Worm (Caenorhabditis elegans) whole organism, L2 larva: ENCODE results near the gene B0410.1.
"Not testable (repeated sequence)": the region's sequence is repeated elsewhere in the genome, so short reads cannot be mapped to it uniquely, and the experiment has no call there.

Experiments used
- C34F6.9 ChIP-seq: fragments of 150-350 bp; optimal IDR thresholded peaks from 2 replicates; lab custom pipeline; 2014; ENCODE audit warnings: missing biosample characterization, missing genetic modification characterization
- F13H6.1 ChIP-seq: sonication (generic microtip); optimal IDR thresholded peaks from 2 replicates; lab custom pipeline; 2016; ENCODE audit warnings: missing genetic modification characterization, missing compliant biosample characterization
- R02D3.7 ChIP-seq: fragments of 150-350 bp; optimal IDR thresholded peaks from 2 replicates; lab custom pipeline; 2014; ENCODE audit warnings: missing biosample characterization, missing genetic modification characterization
- Y55F3AM.14 ChIP-seq: fragments of 200-800 bp; sonication (Bioruptor generic); optimal IDR thresholded peaks from 2 replicates; lab custom pipeline; 2018; ENCODE audit warnings: mild to moderate bottlenecking, missing genetic modification characterization, missing compliant biosample characterization
- ZK546.5 ChIP-seq: sonication (generic microtip); optimal IDR thresholded peaks from 2 replicates; lab custom pipeline; 2017; ENCODE audit warnings: missing biosample characterization, missing genetic modification characterization
- alr-1 ChIP-seq: fragments of 150-350 bp; optimal IDR thresholded peaks from 2 replicates; lab custom pipeline; 2014; ENCODE audit warnings: missing biosample characterization, missing genetic modification characterization
- aly-2 ChIP-seq: fragments of 150-350 bp; optimal IDR thresholded peaks from 2 replicates; lab custom pipeline; 2014; ENCODE audit warnings: missing biosample characterization, missing genetic modification characterization
- ama-1 ChIP-seq: fragments of 150-350 bp; optimal IDR thresholded peaks from 2 replicates; lab custom pipeline; 2018; ENCODE audit warnings: inconsistent platforms
- blmp-1 ChIP-seq: sonication (generic microtip); optimal IDR thresholded peaks from 2 replicates; lab custom pipeline; 2017; ENCODE audit warnings: missing genetic modification characterization, mild to moderate bottlenecking, missing compliant biosample characterization, antibody characterized with exemption, moderate library complexity; ENCODE audit not compliant: insufficient read depth
- ceh-16 ChIP-seq: fragments of 150-350 bp; optimal IDR thresholded peaks from 2 replicates; lab custom pipeline; 2014; ENCODE audit warnings: missing biosample characterization, missing genetic modification characterization
- ceh-82 ChIP-seq: fragments of 150-350 bp; optimal IDR thresholded peaks from 2 replicates; lab custom pipeline; 2014; ENCODE audit warnings: missing biosample characterization, missing genetic modification characterization
- crh-2 ChIP-seq: sonication (generic microtip); optimal IDR thresholded peaks from 2 replicates; lab custom pipeline; 2017; ENCODE audit warnings: missing biosample characterization, missing genetic modification characterization
- dmd-4 ChIP-seq: sonication (generic microtip); optimal IDR thresholded peaks from 2 replicates; lab custom pipeline; 2017; ENCODE audit warnings: missing biosample characterization, missing genetic modification characterization
- egl-27 ChIP-seq: sonication (generic microtip); optimal IDR thresholded peaks from 3 replicates; lab custom pipeline; 2017; ENCODE audit warnings: missing biosample characterization, missing genetic modification reagents, missing genetic modification characterization
- elt-1 ChIP-seq: fragments of 150-350 bp; optimal IDR thresholded peaks from 2 replicates; lab custom pipeline; 2014; ENCODE audit warnings: missing biosample characterization, missing genetic modification characterization
- elt-3 ChIP-seq: sonication (generic microtip); optimal IDR thresholded peaks from 2 replicates; lab custom pipeline; 2017; ENCODE audit warnings: missing biosample characterization, missing genetic modification characterization
- fos-1 ChIP-seq: fragments of 150-350 bp; optimal IDR thresholded peaks from 2 replicates; lab custom pipeline; 2014; ENCODE audit warnings: missing biosample characterization, missing genetic modification characterization
- gmeb-1 ChIP-seq: fragments of 150-350 bp; optimal IDR thresholded peaks from 2 replicates; lab custom pipeline; 2014; ENCODE audit warnings: missing biosample characterization, missing genetic modification characterization
- lin-11 ChIP-seq: fragments of 150-350 bp; sonication (generic microtip); optimal IDR thresholded peaks from 2 replicates; lab custom pipeline; 2014; ENCODE audit warnings: missing biosample characterization, missing genetic modification characterization, inconsistent platforms, mixed read lengths
- lin-13 ChIP-seq: fragments of 150-350 bp; optimal IDR thresholded peaks from 2 replicates; lab custom pipeline; 2014; ENCODE audit warnings: missing biosample characterization, missing genetic modification reagents, missing genetic modification characterization
- lin-39 ChIP-seq: fragments of 150-350 bp; optimal IDR thresholded peaks from 2 replicates; lab custom pipeline; 2014; ENCODE audit warnings: missing biosample characterization, missing genetic modification reagents, missing genetic modification characterization
- lsy-2 ChIP-seq, 2 experiments: fragments of 150-350 bp in 1 of 2; sonication (generic microtip) in 1 of 2; optimal IDR thresholded peaks; 2 replicates each; lab custom pipeline; 2014 to 2017; ENCODE audit warnings: missing biosample characterization in 2 of 2, missing genetic modification characterization in 2 of 2
- mab-5 ChIP-seq: fragments of 150-350 bp; optimal IDR thresholded peaks from 2 replicates; lab custom pipeline; 2014; ENCODE audit warnings: missing biosample characterization, missing genetic modification characterization
- mbf-1 ChIP-seq: sonication (generic microtip); optimal IDR thresholded peaks from 2 replicates; lab custom pipeline; 2017; ENCODE audit warnings: missing biosample characterization, missing genetic modification characterization
- mdl-1 ChIP-seq, 2 experiments: fragments of 150-350 bp in 1 of 2; sonication (generic microtip) in 1 of 2; optimal IDR thresholded peaks; 2 replicates each; lab custom pipeline; 2017; ENCODE audit warnings: missing biosample characterization in 2 of 2, missing genetic modification characterization in 2 of 2
- nhr-10 ChIP-seq: sonication (generic microtip); optimal IDR thresholded peaks from 2 replicates; lab custom pipeline; 2017; ENCODE audit warnings: missing biosample characterization, missing genetic modification characterization
- nhr-11 ChIP-seq: fragments of 150-350 bp; optimal IDR thresholded peaks from 2 replicates; lab custom pipeline; 2014; ENCODE audit warnings: missing biosample characterization, missing genetic modification characterization
- nhr-12 ChIP-seq: fragments of 150-350 bp; optimal IDR thresholded peaks from 2 replicates; lab custom pipeline; 2014; ENCODE audit warnings: missing biosample characterization, missing genetic modification characterization
- nhr-129 ChIP-seq: fragments of 150-350 bp; optimal IDR thresholded peaks from 2 replicates; lab custom pipeline; 2014; ENCODE audit warnings: missing biosample characterization, missing genetic modification characterization
- nhr-21 ChIP-seq: fragments of 150-350 bp; optimal IDR thresholded peaks from 2 replicates; lab custom pipeline; 2014; ENCODE audit warnings: missing biosample characterization, missing genetic modification characterization
- nhr-23 ChIP-seq: fragments of 150-350 bp; optimal IDR thresholded peaks from 2 replicates; lab custom pipeline; 2014; ENCODE audit warnings: missing biosample characterization, missing genetic modification reagents, missing genetic modification characterization
- nhr-237 ChIP-seq: fragments of 150-350 bp; optimal IDR thresholded peaks from 2 replicates; lab custom pipeline; 2014; ENCODE audit warnings: missing biosample characterization, missing genetic modification characterization
- nhr-25 ChIP-seq: fragments of 150-350 bp; sonication (generic microtip); optimal IDR thresholded peaks from 3 replicates; lab custom pipeline; 2014; ENCODE audit warnings: missing biosample characterization, missing genetic modification characterization
- nhr-6 ChIP-seq: fragments of 150-350 bp; optimal IDR thresholded peaks from 2 replicates; lab custom pipeline; 2014; ENCODE audit warnings: missing biosample characterization, missing genetic modification characterization
- nhr-77 ChIP-seq: fragments of 150-350 bp; optimal IDR thresholded peaks from 2 replicates; lab custom pipeline; 2014; ENCODE audit warnings: missing biosample characterization, missing genetic modification characterization
- peb-1 ChIP-seq: fragments of 150-350 bp; optimal IDR thresholded peaks from 2 replicates; lab custom pipeline; 2014; ENCODE audit warnings: missing biosample characterization, missing genetic modification characterization
- sem-4 ChIP-seq: fragments of 150-350 bp; optimal IDR thresholded peaks from 2 replicates; lab custom pipeline; 2014; ENCODE audit warnings: missing biosample characterization, missing genetic modification reagents, missing genetic modification characterization
- skn-1 ChIP-seq: sonication (generic microtip); optimal IDR thresholded peaks from 2 replicates; lab custom pipeline; 2017; ENCODE audit warnings: missing biosample characterization, missing genetic modification characterization
- sma-3 ChIP-seq: sonication (generic microtip); optimal IDR thresholded peaks from 2 replicates; lab custom pipeline; 2016; ENCODE audit warnings: missing genetic modification reagents, missing genetic modification characterization, missing compliant biosample characterization
- sma-9 ChIP-seq, 2 experiments: fragments of 150-350 bp in 1 of 2; sonication (generic microtip) in 1 of 2; optimal IDR thresholded peaks; 2 replicates each; lab custom pipeline; 2014 to 2016; ENCODE audit warnings: missing genetic modification characterization in 2 of 2, mild to moderate bottlenecking in 1 of 2, missing biosample characterization in 1 of 2, missing compliant biosample characterization in 1 of 2, missing genetic modification reagents in 1 of 2, moderate library complexity in 1 of 2
- snpc-4 ChIP-seq: fragments of 150-350 bp; optimal IDR thresholded peaks from 2 replicates; lab custom pipeline; 2014; ENCODE audit warnings: missing biosample characterization, missing genetic modification characterization
- unc-39 ChIP-seq: fragments of 150-350 bp; optimal IDR thresholded peaks from 2 replicates; lab custom pipeline; 2014; ENCODE audit warnings: missing biosample characterization, missing genetic modification characterization
- unc-55 ChIP-seq: fragments of 150-350 bp; sonication (generic microtip); optimal IDR thresholded peaks from 3 replicates; lab custom pipeline; 2014; ENCODE audit warnings: missing biosample characterization, missing genetic modification reagents, missing genetic modification characterization
- unc-62 ChIP-seq: fragments of 150-350 bp; optimal IDR thresholded peaks from 2 replicates; lab custom pipeline; 2014; ENCODE audit warnings: missing biosample characterization, missing genetic modification reagents, missing genetic modification characterization
- zag-1 ChIP-seq: fragments of 150-350 bp; optimal IDR thresholded peaks from 2 replicates; lab custom pipeline; 2014; ENCODE audit warnings: missing biosample characterization, missing genetic modification characterization
- ztf-1 ChIP-seq: fragments of 200-800 bp; sonication (Bioruptor generic); conservative IDR thresholded peaks from 2 replicates; pipeline ENCODE4 v1.3.6; 2022; ENCODE audit warnings: missing genetic modification characterization, missing compliant biosample characterization
- ztf-11 ChIP-seq: sonication (generic microtip); optimal IDR thresholded peaks from 2 replicates; lab custom pipeline; 2017; ENCODE audit warnings: missing biosample characterization, missing genetic modification characterization
- ztf-4 ChIP-seq: fragments of 150-350 bp; optimal IDR thresholded peaks from 2 replicates; lab custom pipeline; 2014; ENCODE audit warnings: missing biosample characterization, missing genetic modification characterization

Gene B0410.1

ce11 chrX:2894273-2894672, at the start of gene B0410.1:
Gene B0410.1 (plus strand): TSS chrX:2894573.
- not testable (repeated sequence) for TF ChIP-seq sma-9 (GFP tag; optimal IDR thresholded peaks at IDR 0.05; lab: Kevin White, UChicago); sma-9 (tag; optimal IDR thresholded peaks at IDR 0.05; lab: Kevin White, UChicago); crh-2 (tag; lab: Kevin White, UChicago); C34F6.9 (tag; lab: Kevin White, UChicago)

- TF ChIP-seq ztf-11 (tag; lab: Kevin White, UChicago) (no peak), alr-1 (tag; lab: Kevin White, UChicago) (no peak), nhr-6 (peak; percentile 65), ztf-1 (0 out of 2 replicates have a peak, but pooled peaks have one; percentile 26), lin-11 (tag; lab: Kevin White, UChicago) (peak; percentile 76), Y55F3AM.14 (GFP tag; lab: Kevin White, UChicago) (peak; percentile 88), nhr-21 (tag; lab: Kevin White, UChicago) (peak; percentile 74), nhr-77 (no peak), ZK546.5 (tag; lab: Kevin White, UChicago) (no peak), unc-39 (tag; lab: Kevin White, UChicago) (no peak), peb-1 (tag; lab: Kevin White, UChicago) (no peak), nhr-23 (tag; lab: Kevin White, UChicago) (no peak), mdl-1 (tag; optimal IDR thresholded peaks at IDR 0.05; lab: Kevin White, UChicago) (peak; percentile 26 to 74), lin-39 (tag; lab: Kevin White, UChicago) (no peak), elt-1 (tag; lab: Kevin White, UChicago) (no peak), elt-3 (tag; lab: Kevin White, UChicago) (no peak), ztf-4 (peak; percentile 26), sem-4 (tag; lab: Kevin White, UChicago) (peak; percentile 14), sma-9 (GFP tag; optimal IDR thresholded peaks at IDR 0.05; lab: Kevin White, UChicago) (peak; percentile 86), sma-9 (tag; optimal IDR thresholded peaks at IDR 0.05; lab: Kevin White, UChicago) (no peak), C34F6.9 (tag; lab: Kevin White, UChicago) (peak; percentile 83), aly-2 (no peak), mab-5 (tag; lab: Kevin White, UChicago) (peak; percentile 67), unc-62 (GFP tag; lab: Kevin White, UChicago) (no peak), R02D3.7 (tag; lab: Kevin White, UChicago) (no peak), nhr-129 (tag; lab: Kevin White, UChicago) (peak; percentile 93), nhr-25 (tag; lab: Kevin White, UChicago) (peak; percentile 70), ceh-16 (tag; lab: Kevin White, UChicago) (peak; percentile 28), sma-3 (GFP tag; lab: Kevin White, UChicago) (peak; percentile 83), F13H6.1 (tag; lab: Kevin White, UChicago) (peak; percentile 97), egl-27 (tag; lab: Kevin White, UChicago) (peak; percentile 63), mbf-1 (tag; lab: Kevin White, UChicago) (no peak), unc-55 (GFP tag; lab: Kevin White, UChicago) (peak; percentile 87), lin-13 (peak; percentile 81), lsy-2 (tag; optimal IDR thresholded peaks at IDR 0.05; lab: Kevin White, UChicago) (peak; percentile 56 to 75), dmd-4 (tag; lab: Kevin White, UChicago) (no peak), nhr-11 (tag; lab: Kevin White, UChicago) (no peak), nhr-12 (tag; lab: Kevin White, UChicago) (no peak), ama-1 (no peak), snpc-4 (tag; lab: Kevin White, UChicago) (peak; percentile 36), blmp-1 (tag; lab: Kevin White, UChicago) (peak; percentile 73), zag-1 (tag; lab: Kevin White, UChicago) (peak; percentile 73), crh-2 (tag; lab: Kevin White, UChicago) (peak; percentile 75), nhr-237 (tag; lab: Kevin White, UChicago) (no peak), ceh-82 (tag; lab: Kevin White, UChicago) (no peak), gmeb-1 (tag; lab: Kevin White, UChicago) (peak; percentile 48), nhr-10 (tag; lab: Kevin White, UChicago) (peak; percentile 11), skn-1 (tag; lab: Kevin White, UChicago) (no peak), fos-1 (peak; percentile 82)
Observed at ce11 chrX:2852388-2852908, 41.9 kb upstream of the B0410.1 start, which contains the start of gene kin-29. Gene kin-29 (minus strand): TSS chrX:2852438.
